Worm (Caenorhabditis elegans) whole organism, L3 larva: ENCODE results near the gene srsx-5.

Experiments used
- ZK546.5 ChIP-seq: sonication (generic microtip); optimal IDR thresholded peaks from 2 replicates; lab custom pipeline; 2017; ENCODE audit warnings: missing biosample characterization, missing genetic modification characterization
- aly-2 ChIP-seq: fragments of 150-350 bp; optimal IDR thresholded peaks from 2 replicates; lab custom pipeline; 2014; ENCODE audit warnings: missing biosample characterization, missing genetic modification characterization
- ama-1 ChIP-seq: fragments of 150-350 bp; optimal IDR thresholded peaks from 2 replicates; lab custom pipeline; 2018
- ceh-16 ChIP-seq: sonication (generic microtip); optimal IDR thresholded peaks from 2 replicates; lab custom pipeline; 2017; ENCODE audit warnings: missing biosample characterization, missing genetic modification characterization
- ceh-28 ChIP-seq: fragments of 150-350 bp; optimal IDR thresholded peaks from 2 replicates; lab custom pipeline; 2014; ENCODE audit warnings: missing biosample characterization, missing genetic modification reagents, missing genetic modification characterization
- ceh-82 ChIP-seq: fragments of 150-350 bp; optimal IDR thresholded peaks from 2 replicates; lab custom pipeline; 2014; ENCODE audit warnings: missing biosample characterization, missing genetic modification characterization
- ceh-9 ChIP-seq: sonication (generic microtip); optimal IDR thresholded peaks from 2 replicates; lab custom pipeline; 2018; ENCODE audit warnings: missing biosample characterization, missing genetic modification characterization
- daf-12 ChIP-seq: fragments of 150-350 bp; optimal IDR thresholded peaks from 2 replicates; lab custom pipeline; 2014; ENCODE audit warnings: missing biosample characterization, missing genetic modification reagents, missing genetic modification characterization
- egl-5 ChIP-seq: fragments of 150-350 bp; optimal IDR thresholded peaks from 2 replicates; lab custom pipeline; 2017; ENCODE audit warnings: missing biosample characterization, missing genetic modification reagents, missing genetic modification characterization, inconsistent platforms
- elt-1 ChIP-seq: fragments of 150-350 bp; optimal IDR thresholded peaks from 2 replicates; lab custom pipeline; 2014; ENCODE audit warnings: missing biosample characterization, missing genetic modification characterization
- elt-2 ChIP-seq: sonication (generic microtip); optimal IDR thresholded peaks from 2 replicates; lab custom pipeline; 2016; ENCODE audit warnings: missing genetic modification reagents, mild to moderate bottlenecking, missing genetic modification characterization, missing compliant biosample characterization
- elt-3 ChIP-seq, 3 experiments: fragments of 150-350 bp in 1 of 3; sonication (generic microtip) in 2 of 3; optimal IDR thresholded peaks; 2 replicates in 2 of 3; 4 replicates in 1 of 3; lab custom pipeline; 2014 to 2017; ENCODE audit warnings: missing biosample characterization in 3 of 3, missing genetic modification characterization in 3 of 3
- fkh-10 ChIP-seq: sonication (generic microtip); optimal IDR thresholded peaks from 2 replicates; lab custom pipeline; 2017; ENCODE audit warnings: missing biosample characterization, missing genetic modification reagents, missing genetic modification characterization
- fkh-2 ChIP-seq: fragments of 150-350 bp; optimal IDR thresholded peaks from 2 replicates; lab custom pipeline; 2014; ENCODE audit warnings: missing biosample characterization, missing genetic modification reagents, missing genetic modification characterization
- fos-1 ChIP-seq: fragments of 150-350 bp; optimal IDR thresholded peaks from 2 replicates; lab custom pipeline; 2014; ENCODE audit warnings: missing biosample characterization, missing genetic modification characterization
- hmg-11 ChIP-seq: sonication (generic microtip); optimal IDR thresholded peaks from 2 replicates; lab custom pipeline; 2016; ENCODE audit warnings: missing genetic modification characterization, missing compliant biosample characterization
- jun-1 ChIP-seq: fragments of 150-350 bp; optimal IDR thresholded peaks from 2 replicates; lab custom pipeline; 2014; ENCODE audit warnings: missing biosample characterization, missing genetic modification reagents, missing genetic modification characterization
- lsy-12 ChIP-seq: sonication (generic microtip); optimal IDR thresholded peaks from 2 replicates; lab custom pipeline; 2016; ENCODE audit warnings: mild to moderate bottlenecking, missing genetic modification characterization, missing compliant biosample characterization
- mdl-1 ChIP-seq: fragments of 150-350 bp; optimal IDR thresholded peaks from 2 replicates; lab custom pipeline; 2014; ENCODE audit warnings: missing biosample characterization, missing genetic modification characterization
- mml-1 ChIP-seq: fragments of 150-350 bp; sonication (generic microtip); optimal IDR thresholded peaks from 3 replicates; lab custom pipeline; 2014; ENCODE audit warnings: missing biosample characterization, missing genetic modification characterization
- nfya-1 ChIP-seq: sonication (generic microtip); optimal IDR thresholded peaks from 2 replicates; lab custom pipeline; 2017; ENCODE audit warnings: missing genetic modification characterization, mild to moderate bottlenecking, missing compliant biosample characterization, antibody characterized with exemption, moderate library complexity; ENCODE audit not compliant: insufficient read depth
- nhr-11 ChIP-seq: fragments of 150-350 bp; optimal IDR thresholded peaks from 2 replicates; lab custom pipeline; 2014; ENCODE audit warnings: missing biosample characterization, missing genetic modification characterization
- nhr-12 ChIP-seq: fragments of 150-350 bp; optimal IDR thresholded peaks from 2 replicates; lab custom pipeline; 2014; ENCODE audit warnings: missing biosample characterization, missing genetic modification characterization
- nhr-237 ChIP-seq: fragments of 150-350 bp; optimal IDR thresholded peaks from 2 replicates; lab custom pipeline; 2014; ENCODE audit warnings: missing biosample characterization, missing genetic modification characterization
- nhr-25 ChIP-seq: sonication (generic microtip); optimal IDR thresholded peaks from 2 replicates; lab custom pipeline; 2017; ENCODE audit warnings: missing biosample characterization, missing genetic modification characterization
- nhr-43 ChIP-seq: sonication (generic microtip); optimal IDR thresholded peaks from 2 replicates; lab custom pipeline; 2016; ENCODE audit warnings: mild to moderate bottlenecking, missing genetic modification characterization, missing compliant biosample characterization; ENCODE audit not compliant: poor library complexity, severe bottlenecking
- nhr-67 ChIP-seq: fragments of 150-350 bp; optimal IDR thresholded peaks from 2 replicates; lab custom pipeline; 2014; ENCODE audit warnings: missing biosample characterization, missing genetic modification characterization
- nhr-76 ChIP-seq: fragments of 150-350 bp; sonication (generic microtip); optimal IDR thresholded peaks from 5 replicates; lab custom pipeline; 2014; ENCODE audit warnings: missing biosample characterization, missing genetic modification characterization
- nhr-77 ChIP-seq: fragments of 150-350 bp; optimal IDR thresholded peaks from 2 replicates; lab custom pipeline; 2014; ENCODE audit warnings: missing biosample characterization, missing genetic modification characterization
- pha-4 ChIP-seq: fragments of 150-350 bp; optimal IDR thresholded peaks from 2 replicates; lab custom pipeline; 2014; ENCODE audit warnings: missing biosample characterization, missing genetic modification reagents, missing genetic modification characterization
- pqm-1 ChIP-seq: fragments of 150-350 bp; optimal IDR thresholded peaks from 2 replicates; lab custom pipeline; 2017; ENCODE audit warnings: missing biosample characterization, missing genetic modification characterization, inconsistent platforms
- sea-2 ChIP-seq: fragments of 150-350 bp; sonication (generic microtip); optimal IDR thresholded peaks from 4 replicates; lab custom pipeline; 2014; ENCODE audit warnings: missing biosample characterization, missing genetic modification reagents, missing genetic modification characterization
- skn-1 ChIP-seq: fragments of 150-350 bp; optimal IDR thresholded peaks from 2 replicates; lab custom pipeline; 2014; ENCODE audit warnings: missing biosample characterization, missing genetic modification characterization
- snpc-4 ChIP-seq: fragments of 150-350 bp; optimal IDR thresholded peaks from 2 replicates; lab custom pipeline; 2014; ENCODE audit warnings: missing biosample characterization, missing genetic modification characterization
- tbx-2 ChIP-seq: sonication (generic microtip); optimal IDR thresholded peaks from 2 replicates; lab custom pipeline; 2016; ENCODE audit warnings: mild to moderate bottlenecking, missing genetic modification characterization, missing compliant biosample characterization
- unc-39 ChIP-seq: sonication (generic microtip); optimal IDR thresholded peaks from 4 replicates; lab custom pipeline; 2017; ENCODE audit warnings: missing biosample characterization, missing genetic modification characterization
- unc-62 ChIP-seq: fragments of 150-350 bp; sonication (generic microtip); optimal IDR thresholded peaks from 4 replicates; lab custom pipeline; 2014; ENCODE audit warnings: missing biosample characterization, missing genetic modification reagents, missing genetic modification characterization
- ztf-4 ChIP-seq: fragments of 150-350 bp; optimal IDR thresholded peaks from 2 replicates; lab custom pipeline; 2014; ENCODE audit warnings: missing biosample characterization, missing genetic modification characterization

The srsx-5 gene

DNA sequence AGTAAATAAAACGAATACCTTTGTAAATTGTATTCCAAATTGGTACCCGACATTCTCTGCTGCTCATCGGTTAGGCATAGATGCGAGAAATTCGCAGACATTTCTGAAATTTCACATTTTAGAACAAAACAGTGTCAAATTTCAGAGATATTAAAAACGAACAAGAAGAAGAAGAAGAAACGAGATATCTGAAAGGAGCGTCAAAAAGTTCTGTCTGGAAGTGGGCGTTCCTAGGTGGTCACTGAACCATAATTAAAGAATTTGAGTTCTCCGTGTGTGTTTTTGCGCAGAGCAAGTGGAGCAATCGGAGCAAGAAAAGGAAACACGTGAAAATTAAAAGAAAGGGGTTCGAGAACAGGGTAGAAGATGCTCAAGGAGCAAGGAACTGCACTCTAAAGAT, 29.0 kb upstream of the srsx-5 start, which contains the start of gene F40A3.7:
F40A3.7 (minus strand) TSS at position 101 of the 400 bp plus-strand sequence.
- no peak for TF ChIP-seq nhr-237 (tag; lab: Kevin White, UChicago)
- no peak for TF ChIP-seq mml-1
- TF ChIP-seq aly-2: no peak
- TF ChIP-seq unc-39 (tag; lab: Kevin White, UChicago): no peak
- TF ChIP-seq ceh-9: no peak
- TF ChIP-seq ZK546.5 (tag; lab: Kevin White, UChicago): no peak
- TF ChIP-seq elt-2 (tag; lab: Kevin White, UChicago): no peak
- no peak for TF ChIP-seq unc-62 (GFP tag; lab: Kevin White, UChicago)
- no peak for TF ChIP-seq skn-1 (tag; lab: Kevin White, UChicago)
- no peak for TF ChIP-seq ama-1 (lab: Kevin White, UChicago)
- no peak for TF ChIP-seq daf-12 (tag; lab: Kevin White, UChicago)
- no peak for TF ChIP-seq nfya-1 (tag; lab: Kevin White, UChicago)
- no peak for TF ChIP-seq tbx-2 (tag; lab: Kevin White, UChicago)
- no peak for TF ChIP-seq nhr-67
- no peak for TF ChIP-seq nhr-43 (tag; lab: Kevin White, UChicago)
- no peak for TF ChIP-seq ztf-4 (tag; lab: Kevin White, UChicago)
- TF ChIP-seq elt-1 (tag; lab: Kevin White, UChicago): no peak
- no peak for TF ChIP-seq fos-1 (tag; lab: Kevin White, UChicago)
- TF ChIP-seq egl-5 (tag; lab: Kevin White, UChicago): no peak

DNA sequence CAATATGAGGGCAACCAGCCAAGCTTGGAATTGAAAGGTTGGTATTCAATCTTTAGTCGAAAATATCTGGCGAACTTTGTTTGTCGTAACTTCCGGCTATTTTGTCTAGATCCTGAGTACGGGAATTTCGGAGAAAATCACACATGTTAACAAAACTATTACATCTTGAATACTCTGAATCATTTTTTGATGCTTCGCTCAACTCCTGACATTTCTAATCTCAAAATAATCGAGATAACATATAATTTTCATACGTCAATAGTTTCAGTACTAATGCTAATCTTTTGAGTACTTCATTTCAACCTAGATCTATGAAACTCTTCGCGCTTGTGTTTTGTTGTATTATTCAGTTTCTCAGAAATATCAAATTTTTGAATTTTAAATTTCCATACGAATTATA, 27.5 kb upstream of the srsx-5 start:
- TF ChIP-seq fkh-10 (GFP tag; lab: Kevin White, UChicago) (no peak), ZK546.5 (tag; lab: Kevin White, UChicago) (no peak), elt-1 (tag; lab: Kevin White, UChicago) (no peak), nhr-67 (no peak), sea-2 (GFP tag; lab: Kevin White, UChicago) (no peak), nhr-76 (tag; lab: Kevin White, UChicago) (no peak), ama-1 (lab: Kevin White, UChicago) (no peak), ceh-82 (tag; lab: Kevin White, UChicago) (no peak), ceh-16 (tag; lab: Kevin White, UChicago) (no peak), unc-62 (GFP tag; lab: Kevin White, UChicago) (no peak), elt-3 (tag; optimal IDR thresholded peaks at IDR 0.05; lab: Kevin White, UChicago) (no peak), nhr-12 (tag; lab: Kevin White, UChicago) (no peak), nhr-77 (tag; lab: Kevin White, UChicago) (no peak), lsy-12 (tag; lab: Kevin White, UChicago) (no peak), snpc-4 (no peak), elt-2 (tag; lab: Kevin White, UChicago) (no peak), hmg-11 (no peak), ceh-28 (no peak), fkh-2 (tag; lab: Kevin White, UChicago) (no peak), nhr-11 (tag; lab: Kevin White, UChicago) (no peak)
- TF ChIP-seq, all 47 proteins: peak for 0

DNA sequence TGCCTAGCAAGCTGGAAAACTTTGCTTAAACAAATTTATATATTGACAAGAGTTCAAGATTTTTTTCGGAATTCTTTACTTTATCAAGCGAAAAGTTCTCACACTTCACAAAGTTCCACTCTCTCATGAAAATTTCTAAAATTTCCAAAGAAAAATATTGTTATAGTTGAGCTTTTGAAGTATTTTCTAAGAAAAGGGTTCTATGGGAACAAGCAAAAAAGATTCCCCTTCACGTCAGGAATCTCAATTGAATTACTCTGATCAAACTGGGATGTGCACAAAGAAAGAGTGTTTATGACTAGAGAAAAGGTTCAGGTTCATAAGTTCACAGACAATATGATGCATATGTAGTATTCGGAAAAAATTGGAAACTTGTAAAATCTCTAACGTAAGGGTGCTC, 24.4 kb upstream of the srsx-5 start:
- no peak for TF ChIP-seq daf-12 (tag; lab: Kevin White, UChicago)
- peak; percentile 19 for TF ChIP-seq fkh-10 (GFP tag; lab: Kevin White, UChicago)

DNA sequence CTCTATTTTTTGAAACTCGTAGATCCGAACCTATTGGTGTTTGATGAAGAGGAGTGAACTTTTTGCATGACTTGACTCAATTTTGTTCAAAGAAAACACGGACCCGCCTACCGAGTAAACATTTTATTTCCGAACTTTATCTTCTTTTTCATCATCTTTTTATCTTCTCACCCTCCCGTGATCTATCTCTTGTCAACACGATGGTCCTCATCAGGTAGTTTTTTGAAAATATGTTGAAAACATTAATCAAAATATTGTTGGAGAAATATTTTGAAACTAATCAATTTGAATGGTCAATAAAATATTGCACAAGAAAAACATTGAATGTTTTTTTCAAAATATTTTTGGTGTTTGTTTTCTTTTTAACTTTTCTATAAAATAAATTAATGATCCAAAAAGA, 20.3 kb upstream of the srsx-5 start:
- TF ChIP-seq fkh-10 (GFP tag; lab: Kevin White, UChicago) (peak; percentile 1), unc-39 (tag; lab: Kevin White, UChicago) (no peak)

DNA sequence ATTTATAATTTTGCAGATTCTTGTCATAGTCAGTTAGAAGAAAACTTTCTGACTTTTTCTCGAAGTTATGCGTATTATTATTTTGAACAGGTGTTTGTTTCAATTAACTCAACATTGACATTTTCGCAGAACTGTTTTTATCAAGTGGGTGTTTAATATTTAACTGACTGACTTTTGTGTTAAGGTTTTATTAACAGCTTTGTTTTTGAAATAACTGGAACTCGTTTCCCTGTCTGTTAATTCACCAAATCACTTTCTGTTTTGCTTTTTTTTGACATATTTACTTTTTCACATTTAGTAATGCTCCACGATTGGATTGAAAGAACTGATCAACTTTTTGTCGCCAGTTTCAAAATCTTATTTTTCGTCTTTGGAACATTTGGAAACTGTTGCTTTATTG, 3.3 kb upstream of the srsx-5 start, which contains the start of gene srsx-7:
srsx-7 (plus strand) TSS at position 301 of the 400 bp plus-strand sequence.
- no peak for TF ChIP-seq elt-3 (tag; optimal IDR thresholded peaks at IDR 0.05; lab: Kevin White, UChicago)
- no peak for TF ChIP-seq nhr-43 (tag; lab: Kevin White, UChicago)
- no peak for TF ChIP-seq jun-1 (tag; lab: Kevin White, UChicago)
- TF ChIP-seq tbx-2 (tag; lab: Kevin White, UChicago): no peak
- no peak for TF ChIP-seq nhr-77 (tag; lab: Kevin White, UChicago)
- no peak for TF ChIP-seq skn-1 (tag; lab: Kevin White, UChicago)
- TF ChIP-seq nhr-237 (tag; lab: Kevin White, UChicago): no peak
- TF ChIP-seq ama-1 (lab: Kevin White, UChicago): no peak
- no peak for TF ChIP-seq mdl-1 (tag; lab: Kevin White, UChicago)
- TF ChIP-seq ceh-82 (tag; lab: Kevin White, UChicago): no peak
- TF ChIP-seq ceh-28: no peak
- TF ChIP-seq pqm-1: no peak
- no peak for TF ChIP-seq hmg-11
- TF ChIP-seq egl-5 (tag; lab: Kevin White, UChicago): no peak
- TF ChIP-seq mml-1: no peak
- no peak for TF ChIP-seq unc-62 (GFP tag; lab: Kevin White, UChicago)
- no peak for TF ChIP-seq nhr-25 (tag; lab: Kevin White, UChicago)
- TF ChIP-seq nhr-11 (tag; lab: Kevin White, UChicago): no peak
- no peak for TF ChIP-seq fos-1 (tag; lab: Kevin White, UChicago)
- no peak for TF ChIP-seq pha-4 (tag; lab: Kevin White, UChicago)
